Worm (Caenorhabditis elegans) whole organism, mixed stage, embryonic: ENCODE results near the gene H10D18.1.

ENCODE experiments used
- bed-3 ChIP-seq: fragments of 200-800 bp; sonication (Bioruptor generic); optimal IDR thresholded peaks from 3 replicates; lab custom pipeline; 2018; ENCODE audit warnings: mild to moderate bottlenecking, missing genetic modification characterization, moderate library complexity, missing compliant biosample characterization
- blmp-1 ChIP-seq: fragments of 150-350 bp; optimal IDR thresholded peaks from 2 replicates; lab custom pipeline; 2014; ENCODE audit warnings: missing biosample characterization, missing genetic modification characterization
- ceh-39 ChIP-seq: fragments of 150-350 bp; optimal IDR thresholded peaks from 2 replicates; lab custom pipeline; 2014; ENCODE audit warnings: missing biosample characterization, missing genetic modification characterization
- ceh-43 ChIP-seq: fragments of 200-800 bp; sonication (Bioruptor generic); optimal IDR thresholded peaks from 2 replicates; lab custom pipeline; 2018; ENCODE audit warnings: mild to moderate bottlenecking, missing genetic modification characterization, moderate library complexity, missing compliant biosample characterization
- ceh-83 ChIP-seq: fragments of 200-800 bp; sonication (Bioruptor generic); optimal IDR thresholded peaks from 2 replicates; lab custom pipeline; 2018; ENCODE audit warnings: mild to moderate bottlenecking, missing genetic modification characterization, missing compliant biosample characterization
- ces-1 ChIP-seq: fragments of 150-350 bp; optimal IDR thresholded peaks from 2 replicates; lab custom pipeline; 2014; ENCODE audit warnings: missing biosample characterization, missing genetic modification reagents, missing genetic modification characterization
- cnd-1 ChIP-seq: fragments of 200-800 bp; sonication (Bioruptor generic); optimal IDR thresholded peaks from 2 replicates; lab custom pipeline; 2018; ENCODE audit warnings: mild to moderate bottlenecking, missing genetic modification characterization, missing compliant biosample characterization
- drap-1 ChIP-seq: fragments of 200-800 bp; sonication (Bioruptor generic); optimal IDR thresholded peaks from 3 replicates; lab custom pipeline; 2018; ENCODE audit warnings: mild to moderate bottlenecking, missing genetic modification characterization, missing compliant biosample characterization
- elt-1 ChIP-seq: sonication (generic microtip); optimal IDR thresholded peaks from 2 replicates; lab custom pipeline; 2017; ENCODE audit warnings: missing genetic modification characterization, mild to moderate bottlenecking, missing compliant biosample characterization, antibody characterized with exemption, moderate library complexity, borderline replicate concordance; ENCODE audit not compliant: insufficient read depth
- elt-3 ChIP-seq: fragments of 150-350 bp; optimal IDR thresholded peaks from 2 replicates; lab custom pipeline; 2014; ENCODE audit warnings: missing biosample characterization, missing genetic modification characterization
- flh-1 ChIP-seq: fragments of 200-800 bp; sonication (Bioruptor generic); optimal IDR thresholded peaks from 2 replicates; lab custom pipeline; 2018; ENCODE audit warnings: mild to moderate bottlenecking, missing genetic modification characterization, moderate library complexity, missing compliant biosample characterization
- ham-2 ChIP-seq: fragments of 200-800 bp; sonication (Bioruptor generic); optimal IDR thresholded peaks from 2 replicates; lab custom pipeline; 2018; ENCODE audit warnings: mild to moderate bottlenecking, missing genetic modification characterization, missing compliant biosample characterization
- hlh-1 ChIP-seq: fragments of 150-350 bp; optimal IDR thresholded peaks from 2 replicates; lab custom pipeline; 2014; ENCODE audit warnings: missing biosample characterization, missing genetic modification reagents, missing genetic modification characterization
- lin-13 ChIP-seq: fragments of 150-350 bp; optimal IDR thresholded peaks from 2 replicates; lab custom pipeline; 2014; ENCODE audit warnings: missing biosample characterization, missing genetic modification characterization
- lin-32 ChIP-seq: fragments of 200-800 bp; sonication (Bioruptor generic); optimal IDR thresholded peaks from 2 replicates; lab custom pipeline; 2018; ENCODE audit warnings: mild to moderate bottlenecking, missing genetic modification characterization, missing compliant biosample characterization
- lsy-2 ChIP-seq: fragments of 150-350 bp; optimal IDR thresholded peaks from 2 replicates; lab custom pipeline; 2014; ENCODE audit warnings: missing biosample characterization, missing genetic modification characterization
- mab-5 ChIP-seq: fragments of 150-350 bp; optimal IDR thresholded peaks from 2 replicates; lab custom pipeline; 2014; ENCODE audit warnings: missing biosample characterization, missing genetic modification characterization
- mls-2 ChIP-seq: sonication (generic microtip); optimal IDR thresholded peaks from 2 replicates; lab custom pipeline; 2016; ENCODE audit warnings: mild to moderate bottlenecking, missing genetic modification characterization, moderate library complexity, missing compliant biosample characterization
- nhr-12 ChIP-seq: fragments of 150-350 bp; optimal IDR thresholded peaks from 2 replicates; lab custom pipeline; 2014; ENCODE audit warnings: missing biosample characterization, missing genetic modification characterization
- nhr-2 ChIP-seq: fragments of 150-350 bp; optimal IDR thresholded peaks from 2 replicates; lab custom pipeline; 2014; ENCODE audit warnings: missing biosample characterization, missing genetic modification characterization
- nhr-237 ChIP-seq: fragments of 150-350 bp; optimal IDR thresholded peaks from 2 replicates; lab custom pipeline; 2014; ENCODE audit warnings: missing biosample characterization, missing genetic modification characterization
- nhr-28 ChIP-seq: fragments of 150-350 bp; optimal IDR thresholded peaks from 2 replicates; lab custom pipeline; 2014; ENCODE audit warnings: missing biosample characterization, missing genetic modification characterization
- nhr-76 ChIP-seq: sonication (generic microtip); optimal IDR thresholded peaks from 2 replicates; lab custom pipeline; 2017; ENCODE audit warnings: missing biosample characterization, missing genetic modification characterization
- pha-4 ChIP-seq: fragments of 150-350 bp; optimal IDR thresholded peaks from 2 replicates; lab custom pipeline; 2018; ENCODE audit warnings: missing biosample characterization, missing genetic modification reagents, missing genetic modification characterization
- sem-2 ChIP-seq: fragments of 200-800 bp; sonication (Bioruptor generic); optimal IDR thresholded peaks from 2 replicates; lab custom pipeline; 2018; ENCODE audit warnings: mild to moderate bottlenecking, missing genetic modification characterization, missing compliant biosample characterization
- snpc-4 ChIP-seq: fragments of 150-350 bp; optimal IDR thresholded peaks from 2 replicates; lab custom pipeline; 2014; ENCODE audit warnings: missing biosample characterization, missing genetic modification characterization
- sptf-1 ChIP-seq: sonication (generic microtip); optimal IDR thresholded peaks from 2 replicates; lab custom pipeline; 2017; ENCODE audit warnings: mild to moderate bottlenecking, missing genetic modification characterization, moderate library complexity, missing compliant biosample characterization
- tbx-8 ChIP-seq: fragments of 200-800 bp; sonication (Bioruptor generic); optimal IDR thresholded peaks from 2 replicates; lab custom pipeline; 2018; ENCODE audit warnings: mild to moderate bottlenecking, missing genetic modification characterization, moderate library complexity, missing compliant biosample characterization
- unc-120 ChIP-seq: sonication (generic microtip); optimal IDR thresholded peaks from 2 replicates; lab custom pipeline; 2017; ENCODE audit warnings: missing genetic modification characterization, missing compliant biosample characterization; ENCODE audit not compliant: poor library complexity, severe bottlenecking
- unc-39 ChIP-seq: fragments of 150-350 bp; optimal IDR thresholded peaks from 2 replicates; lab custom pipeline; 2014; ENCODE audit warnings: missing biosample characterization, missing genetic modification characterization
- unc-62 ChIP-seq: fragments of 150-350 bp; optimal IDR thresholded peaks from 2 replicates; lab custom pipeline; 2014; ENCODE audit warnings: missing biosample characterization, missing genetic modification reagents, missing genetic modification characterization
- zip-8 ChIP-seq: fragments of 150-350 bp; optimal IDR thresholded peaks from 2 replicates; lab custom pipeline; 2014; ENCODE audit warnings: missing biosample characterization, missing genetic modification characterization
- ztf-11 ChIP-seq: fragments of 150-350 bp; optimal IDR thresholded peaks from 2 replicates; lab custom pipeline; 2014; ENCODE audit warnings: missing biosample characterization, missing genetic modification characterization

H10D18.1 gene

ce11 chrV:3776086-3776589, 38.9 kb upstream of the H10D18.1 start, which contains the start of gene cysl-3:
Gene cysl-3, minus strand, starts transcription at chrV:3776136.
- TF ChIP-seq flh-1 (GFP tag; lab: Kevin White, UChicago) (no peak), sem-2 (no peak), ceh-39 (tag; lab: Kevin White, UChicago) (no peak), blmp-1 (tag; lab: Kevin White, UChicago) (no peak), nhr-2 (tag; lab: Kevin White, UChicago) (no peak), elt-3 (tag; lab: Kevin White, UChicago) (no peak), sptf-1 (tag; lab: Kevin White, UChicago) (no peak), snpc-4 (tag; lab: Kevin White, UChicago) (no peak), lin-13 (tag; lab: Kevin White, UChicago) (no peak), lsy-2 (tag; lab: Kevin White, UChicago) (no peak), ces-1 (GFP tag; lab: Kevin White, UChicago) (no peak), drap-1 (GFP tag; lab: Kevin White, UChicago) (no peak), bed-3 (GFP tag; lab: Kevin White, UChicago) (no peak), nhr-12 (tag; lab: Kevin White, UChicago) (no peak), ham-2 (GFP tag; lab: Kevin White, UChicago) (no peak), unc-39 (tag; lab: Kevin White, UChicago) (no peak), unc-120 (tag; lab: Kevin White, UChicago) (no peak), lin-32 (GFP tag; lab: Kevin White, UChicago) (no peak)
- TF ChIP-seq, all 35 proteins: peak for 0

- TF ChIP-seq bed-3 (GFP tag; lab: Kevin White, UChicago) (no peak), lsy-2 (tag; lab: Kevin White, UChicago) (no peak), blmp-1 (tag; lab: Kevin White, UChicago) (no peak), ztf-11 (tag; lab: Kevin White, UChicago) (no peak), hlh-1 (tag; lab: Kevin White, UChicago) (no peak), sptf-1 (tag; lab: Kevin White, UChicago) (no peak)
Observed at ce11 chrV:3776946-3777345, 38.1 kb upstream of the H10D18.1 start.

DNA sequence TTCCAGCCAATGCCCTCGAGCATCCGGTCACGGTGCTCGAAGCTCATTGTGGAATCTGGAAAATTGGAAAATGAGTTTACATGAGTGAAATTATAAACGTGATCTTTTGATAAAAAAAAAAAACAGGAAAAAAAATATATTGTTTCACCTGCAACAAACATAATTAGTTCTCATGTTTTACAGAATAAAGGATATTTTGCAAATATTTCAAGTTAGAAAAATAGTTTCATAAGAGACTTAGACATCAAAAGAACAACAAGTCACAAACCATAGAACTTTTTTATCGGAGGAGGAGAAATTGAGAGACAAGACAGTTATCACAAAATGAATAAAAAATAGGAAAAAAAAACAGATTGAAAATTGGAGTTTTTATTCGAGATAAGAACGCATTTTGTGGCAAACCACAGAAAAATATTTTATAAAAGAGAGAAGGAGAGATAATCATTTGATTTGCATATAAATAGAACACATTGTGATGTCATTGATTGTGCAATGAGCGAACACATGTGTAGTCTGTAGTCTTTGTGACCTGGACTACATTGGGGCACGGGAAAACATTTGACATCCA, 30.8 kb upstream of the H10D18.1 start, which contains the start of gene R08F11.1:
Gene R08F11.1, minus strand, starts transcription at position 51 of the 568 bp plus-strand sequence.
- TF ChIP-seq ceh-39 (tag; lab: Kevin White, UChicago) (no peak), mls-2 (tag; lab: Kevin White, UChicago) (no peak), elt-1 (tag; lab: Kevin White, UChicago) (no peak)
- TF ChIP-seq, all 35 proteins: peak for 0

- TF ChIP-seq unc-39 (tag; lab: Kevin White, UChicago) (no peak), unc-62 (GFP tag; lab: Kevin White, UChicago) (no peak), ztf-11 (tag; lab: Kevin White, UChicago) (no peak), sem-2 (no peak), ceh-83 (GFP tag; lab: Kevin White, UChicago) (no peak), tbx-8 (GFP tag; lab: Kevin White, UChicago) (no peak), drap-1 (GFP tag; lab: Kevin White, UChicago) (no peak), elt-3 (tag; lab: Kevin White, UChicago) (no peak)
Observed at ce11 chrV:3788538-3788937, 26.5 kb upstream of the H10D18.1 start.

DNA sequence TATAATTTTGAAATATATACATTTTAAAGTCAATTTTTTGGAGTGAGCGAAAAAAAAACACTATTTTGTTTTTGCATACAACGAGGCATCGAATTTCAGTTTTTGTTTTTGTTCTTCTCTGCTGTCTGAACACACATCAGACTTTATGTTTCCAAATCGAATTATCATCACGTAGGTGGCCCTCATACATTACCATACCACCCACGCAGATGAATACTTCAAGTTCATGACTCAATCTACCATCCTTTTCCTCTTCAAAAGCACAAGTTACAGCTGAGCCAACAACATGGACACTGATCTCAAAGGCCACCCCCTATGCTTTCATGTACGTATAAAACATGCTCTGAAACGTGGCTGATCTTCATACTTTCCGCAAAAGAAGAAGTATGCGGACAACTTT, 25.2 kb upstream of the H10D18.1 start, which contains the start of gene R08F11.7:
Gene R08F11.7, plus strand, starts transcription at position 301 of the 400 bp plus-strand sequence.
- no peak for TF ChIP-seq nhr-76 (tag; lab: Kevin White, UChicago)
- TF ChIP-seq ceh-43 (GFP tag; lab: Kevin White, UChicago): no peak
- TF ChIP-seq nhr-2 (tag; lab: Kevin White, UChicago): no peak
- no peak for TF ChIP-seq unc-62 (GFP tag; lab: Kevin White, UChicago)
- no peak for TF ChIP-seq hlh-1 (tag; lab: Kevin White, UChicago)
- TF ChIP-seq mab-5: no peak
- no peak for TF ChIP-seq unc-120 (tag; lab: Kevin White, UChicago)
- no peak for TF ChIP-seq nhr-28 (tag; lab: Kevin White, UChicago)
- no peak for TF ChIP-seq lin-32 (GFP tag; lab: Kevin White, UChicago)
- no peak for TF ChIP-seq lin-13 (tag; lab: Kevin White, UChicago)
- TF ChIP-seq nhr-12 (tag; lab: Kevin White, UChicago): no peak
- TF ChIP-seq nhr-237 (tag; lab: Kevin White, UChicago): no peak
- no peak for TF ChIP-seq pha-4
- TF ChIP-seq ceh-83 (GFP tag; lab: Kevin White, UChicago): no peak
- TF ChIP-seq zip-8 (tag; lab: Kevin White, UChicago): no peak
- no peak for TF ChIP-seq elt-3 (tag; lab: Kevin White, UChicago)
- no peak for TF ChIP-seq mls-2 (tag; lab: Kevin White, UChicago)
- TF ChIP-seq cnd-1 (tag; lab: Kevin White, UChicago): no peak
- TF ChIP-seq ces-1 (GFP tag; lab: Kevin White, UChicago): no peak
- TF ChIP-seq, all 35 proteins: peak for 0
